Fruit fly (Drosophila melanogaster) whole organism, prepupa: ENCODE results near the gene Sry-alpha.

Experiments used
- Blimp-1 ChIP-seq: fragments of 200-800 bp; sonication (Bioruptor generic); optimal IDR thresholded peaks from 3 replicates; lab custom pipeline; 2017; ENCODE audit warnings: missing biosample characterization, missing genetic modification characterization, mild to moderate bottlenecking, moderate library complexity, missing genetic modification reagents
- CG10631 ChIP-seq: fragments of 200-800 bp; sonication (Bioruptor generic); optimal IDR thresholded peaks from 2 replicates; lab custom pipeline; 2016; ENCODE audit warnings: missing biosample characterization, missing genetic modification characterization
- CG10669 ChIP-seq: fragments of 200-800 bp; sonication (Bioruptor generic); optimal IDR thresholded peaks from 3 replicates; lab custom pipeline; 2018; ENCODE audit warnings: missing biosample characterization, mild to moderate bottlenecking, missing genetic modification characterization, moderate library complexity
- CG11294 ChIP-seq: fragments of 200-800 bp; sonication (Bioruptor generic); IDR thresholded peaks from 2 replicates; pipeline ENCODE4 v1.3.6; 2022; ENCODE audit warnings: missing biosample characterization, missing genetic modification characterization
- CG11762 ChIP-seq: fragments of 200-800 bp; sonication (Bioruptor generic); optimal IDR thresholded peaks from 3 replicates; lab custom pipeline; 2016; ENCODE audit warnings: missing biosample characterization, missing genetic modification characterization; ENCODE audit not compliant: insufficient read depth
- CG15336 ChIP-seq: fragments of 200-800 bp; sonication (Bioruptor generic); IDR thresholded peaks from 2 replicates; pipeline ENCODE4 v1.3.6; 2022; ENCODE audit warnings: missing biosample characterization, missing genetic modification characterization
- CG16779 ChIP-seq: fragments of 200-800 bp; sonication (Bioruptor generic); optimal IDR thresholded peaks from 3 replicates; lab custom pipeline; 2017; ENCODE audit warnings: missing biosample characterization, mild to moderate bottlenecking, missing genetic modification characterization
- CG31627 ChIP-seq: fragments of 200-800 bp; sonication (Bioruptor generic); optimal IDR thresholded peaks from 3 replicates; lab custom pipeline; 2016; ENCODE audit warnings: missing biosample characterization, missing genetic modification characterization
- CG32006 ChIP-seq: fragments of 200-800 bp; sonication (Bioruptor generic); optimal IDR thresholded peaks from 3 replicates; lab custom pipeline; 2017; ENCODE audit warnings: missing biosample characterization, mild to moderate bottlenecking, missing genetic modification characterization
- CG34406 ChIP-seq: fragments of 200-800 bp; sonication (Bioruptor generic); optimal IDR thresholded peaks from 3 replicates; lab custom pipeline; 2016; ENCODE audit warnings: missing biosample characterization, missing genetic modification characterization
- CG3919 ChIP-seq: fragments of 200-800 bp; sonication (Bioruptor generic); optimal IDR thresholded peaks from 3 replicates; lab custom pipeline; 2016; ENCODE audit warnings: missing biosample characterization, missing genetic modification characterization
- CG4318 ChIP-seq: fragments of 200-800 bp; sonication (Bioruptor generic); optimal IDR thresholded peaks from 3 replicates; lab custom pipeline; 2017; ENCODE audit warnings: missing biosample characterization, mild to moderate bottlenecking, missing genetic modification characterization
- CG6163 ChIP-seq: fragments of 200-800 bp; sonication (Bioruptor generic); IDR thresholded peaks from 3 replicates; pipeline ENCODE4 v1.3.6; 2022; ENCODE audit warnings: missing biosample characterization, missing genetic modification characterization
- CG6276 ChIP-seq: fragments of 200-800 bp; sonication (Bioruptor generic); optimal IDR thresholded peaks from 2 replicates; lab custom pipeline; 2017; ENCODE audit warnings: missing biosample characterization, mild to moderate bottlenecking, missing genetic modification characterization
- CG6792 ChIP-seq: fragments of 200-800 bp; sonication (Bioruptor generic); optimal IDR thresholded peaks from 3 replicates; lab custom pipeline; 2016; ENCODE audit warnings: missing biosample characterization, missing genetic modification characterization
- CG6854 ChIP-seq: fragments of 200-800 bp; sonication (Bioruptor generic); optimal IDR thresholded peaks from 2 replicates; lab custom pipeline; 2017; ENCODE audit warnings: missing biosample characterization, mild to moderate bottlenecking, missing genetic modification characterization
- CG8119 ChIP-seq: fragments of 200-800 bp; sonication (Bioruptor generic); IDR thresholded peaks from 3 replicates; pipeline ENCODE4 v1.3.6; 2022; ENCODE audit warnings: missing biosample characterization, missing genetic modification characterization
- CG8319 ChIP-seq: fragments of 200-800 bp; sonication (Bioruptor generic); optimal IDR thresholded peaks from 3 replicates; lab custom pipeline; 2016; ENCODE audit warnings: missing biosample characterization, missing genetic modification characterization
- Eip75B ChIP-seq: fragments of 200-800 bp; sonication (Bioruptor generic); optimal IDR thresholded peaks from 3 replicates; lab custom pipeline; 2016; ENCODE audit warnings: missing biosample characterization, missing genetic modification characterization
- Eip78C ChIP-seq: fragments of 200-800 bp; sonication (Bioruptor generic); peaks from one replicate; lab custom pipeline; 2016; ENCODE audit warnings: missing biosample characterization, missing genetic modification characterization
- Eip93F ChIP-seq: fragments of 200-800 bp; sonication (Bioruptor generic); optimal IDR thresholded peaks from 2 replicates; lab custom pipeline; 2016; ENCODE audit warnings: missing biosample characterization, mild to moderate bottlenecking, missing genetic modification characterization
- Ets96B ChIP-seq: fragments of 200-800 bp; optimal IDR thresholded peaks from 2 replicates; lab custom pipeline; 2019; ENCODE audit warnings: missing biosample characterization, mild to moderate bottlenecking, missing genetic modification characterization, moderate library complexity
- Gug ChIP-seq: fragments of 200-800 bp; sonication (Bioruptor generic); IDR thresholded peaks from 2 replicates; pipeline ENCODE4 v1.3.6; 2022; ENCODE audit warnings: missing biosample characterization, missing genetic modification characterization
- Hr38 ChIP-seq: sonication (Bioruptor generic); optimal IDR thresholded peaks from 2 replicates; lab custom pipeline; 2016; ENCODE audit warnings: missing biosample characterization, missing genetic modification characterization
- Hr4 ChIP-seq: fragments of 200-800 bp; sonication (Bioruptor generic); optimal IDR thresholded peaks from 3 replicates; lab custom pipeline; 2016; ENCODE audit warnings: missing biosample characterization, missing genetic modification characterization
- Lpt ChIP-seq: fragments of 200-800 bp; sonication (Bioruptor generic); optimal IDR thresholded peaks from 3 replicates; lab custom pipeline; 2016; ENCODE audit warnings: missing biosample characterization, missing genetic modification characterization
- OdsH ChIP-seq: fragments of 200-800 bp; sonication (Bioruptor generic); optimal IDR thresholded peaks from 3 replicates; lab custom pipeline; 2016; ENCODE audit warnings: missing biosample characterization, missing genetic modification characterization
- Smox ChIP-seq: fragments of 200-800 bp; sonication (Bioruptor generic); optimal IDR thresholded peaks from 3 replicates; lab custom pipeline; 2016; ENCODE audit warnings: missing biosample characterization, missing genetic modification characterization
- Sox15 ChIP-seq: fragments of 200-800 bp; sonication (Bioruptor generic); optimal IDR thresholded peaks from 3 replicates; lab custom pipeline; 2016; ENCODE audit warnings: missing biosample characterization, missing genetic modification characterization
- acj6 ChIP-seq: fragments of 200-800 bp; sonication (Bioruptor generic); optimal IDR thresholded peaks from 3 replicates; lab custom pipeline; 2016; ENCODE audit warnings: missing biosample characterization, missing genetic modification characterization
- cyc ChIP-seq: fragments of 200-800 bp; sonication (Bioruptor generic); optimal IDR thresholded peaks from 3 replicates; lab custom pipeline; 2016; ENCODE audit warnings: missing biosample characterization, missing genetic modification characterization
- dsx ChIP-seq: fragments of 200-800 bp; optimal IDR thresholded peaks from 3 replicates; lab custom pipeline; 2019; ENCODE audit warnings: missing biosample characterization, mild to moderate bottlenecking, missing genetic modification characterization, moderate library complexity; ENCODE audit not compliant: poor library complexity, severe bottlenecking
- eg ChIP-seq: fragments of 200-800 bp; sonication (Bioruptor generic); IDR thresholded peaks from 3 replicates; pipeline ENCODE4 v1.3.6; 2022; ENCODE audit warnings: missing biosample characterization, missing genetic modification characterization
- esn ChIP-seq: fragments of 200-800 bp; sonication (Bioruptor generic); optimal IDR thresholded peaks from 2 replicates; lab custom pipeline; 2016; ENCODE audit warnings: missing biosample characterization, mild to moderate bottlenecking, missing genetic modification characterization, moderate library complexity
- lz ChIP-seq: fragments of 200-800 bp; sonication (Bioruptor generic); optimal IDR thresholded peaks from 3 replicates; lab custom pipeline; 2016; ENCODE audit warnings: missing biosample characterization, missing genetic modification characterization
- pdm3 ChIP-seq: fragments of 200-800 bp; sonication (Bioruptor generic); optimal IDR thresholded peaks from 3 replicates; lab custom pipeline; 2016; ENCODE audit warnings: missing biosample characterization, missing genetic modification characterization
- salr ChIP-seq, 2 experiments: fragments of 200-800 bp; sonication (Bioruptor generic); optimal IDR thresholded peaks; 3 replicates each; lab custom pipeline; 2016 to 2018; ENCODE audit warnings: missing biosample characterization in 2 of 2, missing genetic modification characterization in 2 of 2, mild to moderate bottlenecking in 1 of 2
- ss ChIP-seq, 2 experiments: fragments of 200-800 bp; sonication (Bioruptor generic); optimal IDR thresholded peaks; 2 replicates in 1 of 2; 3 replicates in 1 of 2; lab custom pipeline; 2017 to 2018; ENCODE audit warnings: mild to moderate bottlenecking in 2 of 2, missing biosample characterization in 2 of 2, missing genetic modification characterization in 2 of 2, moderate library complexity in 1 of 2
- svp ChIP-seq: fragments of 200-800 bp; sonication (Bioruptor generic); peaks from one replicate; lab custom pipeline; 2016; ENCODE audit warnings: missing biosample characterization, missing genetic modification characterization
- topi ChIP-seq: fragments of 200-800 bp; sonication (Bioruptor generic); optimal IDR thresholded peaks from 3 replicates; lab custom pipeline; 2016; ENCODE audit warnings: missing biosample characterization, missing genetic modification characterization
- vri ChIP-seq: fragments of 200-800 bp; sonication (Bioruptor generic); optimal IDR thresholded peaks from 3 replicates; lab custom pipeline; 2016; ENCODE audit warnings: missing biosample characterization, mild to moderate bottlenecking, missing genetic modification characterization

Gene Sry-alpha

dm6 chr3R:30030061-30030460 is 9.5 kb upstream of the Sry-alpha start:
- TF ChIP-seq Eip93F (GFP tag; lab: Kevin White, UChicago) (no peak), dsx (no peak), CG6276 (GFP tag; lab: Kevin White, UChicago) (no peak), Smox (GFP tag; lab: Kevin White, UChicago) (no peak), OdsH (GFP tag; lab: Kevin White, UChicago) (no peak)
- TF ChIP-seq, all 60 proteins: peak for 0

- no peak for TF ChIP-seq CG11762 (GFP tag; lab: Kevin White, UChicago)
- TF ChIP-seq cyc (GFP tag; lab: Kevin White, UChicago), result no peak
- TF ChIP-seq CG6163 (GFP tag; lab: Robert Waterston, UW), result no peak
- no peak for TF ChIP-seq Ets96B
- no peak for TF ChIP-seq pdm3 (GFP tag; lab: Kevin White, UChicago)
- TF ChIP-seq vri (GFP tag; lab: Kevin White, UChicago), result no peak
- no peak for TF ChIP-seq CG6792 (GFP tag; lab: Kevin White, UChicago)
- no peak for TF ChIP-seq CG3919
- no peak for TF ChIP-seq Eip75B (GFP tag; lab: Kevin White, UChicago)
- no peak for TF ChIP-seq OdsH (GFP tag; lab: Kevin White, UChicago)
- TF ChIP-seq ss (GFP tag; optimal IDR thresholded peaks at IDR 0.05; lab: Kevin White, UChicago), result no peak
- no peak for TF ChIP-seq Blimp-1 (GFP tag; lab: Kevin White, UChicago)
- TF ChIP-seq CG10669 (GFP tag; lab: Kevin White, UChicago), result no peak
- no peak for TF ChIP-seq CG34406 (GFP tag; lab: Kevin White, UChicago)
- no peak for TF ChIP-seq eg
These were observed 7.2 kb upstream of the Sry-alpha start for dm6 chr3R:30032281-30032680.

dm6 chr3R:30036609-30037008 is 2.9 kb upstream of the Sry-alpha start, which contains the start of gene ZIPIC:
ZIPIC (minus strand) TSS chr3R:30036870.
- TF ChIP-seq CG31627 (GFP tag; lab: Kevin White, UChicago), result no peak
- TF ChIP-seq topi (GFP tag; lab: Kevin White, UChicago), result no peak
- TF ChIP-seq pdm3 (GFP tag; lab: Kevin White, UChicago), result no peak
- TF ChIP-seq Lpt, result no peak
- TF ChIP-seq salr (GFP tag; optimal IDR thresholded peaks at IDR 0.05; lab: Kevin White, UChicago), result no peak
- no peak for TF ChIP-seq Sox15
- no peak for TF ChIP-seq Hr4
- no peak for TF ChIP-seq Gug
- TF ChIP-seq lz (GFP tag; lab: Kevin White, UChicago), result no peak
- no peak for TF ChIP-seq esn (GFP tag; lab: Kevin White, UChicago)
- TF ChIP-seq eg, result no peak
- TF ChIP-seq CG32006 (GFP tag; lab: Kevin White, UChicago), result no peak
- TF ChIP-seq CG16779 (tag; lab: Kevin White, UChicago), result no peak
- TF ChIP-seq CG8319 (GFP tag; lab: Kevin White, UChicago), result no peak
- no peak for TF ChIP-seq CG4318 (GFP tag; lab: Kevin White, UChicago)
- TF ChIP-seq svp (GFP tag; lab: Kevin White, UChicago), result no peak
- TF ChIP-seq CG11294 (GFP tag; lab: Robert Waterston, UW), result no peak
- TF ChIP-seq CG34406 (GFP tag; lab: Kevin White, UChicago), result no peak
- no peak for TF ChIP-seq acj6
- no peak for TF ChIP-seq Smox (GFP tag; lab: Kevin White, UChicago)

- TF ChIP-seq CG4318 (GFP tag; lab: Kevin White, UChicago) (no peak), Sox15 (no peak), CG6163 (GFP tag; lab: Robert Waterston, UW) (no peak), Eip78C (no peak), Hr38 (GFP tag; lab: Kevin White, UChicago) (no peak), CG8119 (GFP tag; lab: Robert Waterston, UW) (no peak), CG3919 (no peak), CG10631 (no peak), CG6276 (GFP tag; lab: Kevin White, UChicago) (no peak), dsx (no peak), CG15336 (GFP tag; lab: Robert Waterston, UW) (no peak), svp (GFP tag; lab: Kevin White, UChicago) (no peak), CG6854 (no peak)
These were observed 1.9 kb upstream of the Sry-alpha start, which contains the start of gene ocn for dm6 chr3R:30037630-30038029. ocn (minus strand) TSS chr3R:30037730.
